Fruit fly (Drosophila melanogaster) whole organism, pupa: ENCODE measurements around the gene NimB4.
A peak's percentile ranks its signal among the peaks of the same experiment; 100 is the strongest.

Experiments used
- CG10348 ChIP-seq: fragments of 200-800 bp; sonication (Bioruptor generic); IDR thresholded peaks from 2 replicates; pipeline ENCODE4 v1.3.6; 2022; ENCODE audit warnings: missing biosample characterization, missing genetic modification characterization
- CG12605 ChIP-seq: fragments of 200-800 bp; sonication (Bioruptor generic); IDR thresholded peaks from 2 replicates; pipeline ENCODE4 v1.3.6; 2022; ENCODE audit warnings: missing biosample characterization, missing genetic modification characterization
- CG13204 ChIP-seq: fragments of 200-800 bp; sonication (Bioruptor generic); optimal IDR thresholded peaks from 2 replicates; lab custom pipeline; 2018; ENCODE audit warnings: missing biosample characterization, mild to moderate bottlenecking, missing genetic modification characterization, moderate library complexity
- CG14655 ChIP-seq: fragments of 200-800 bp; sonication (Bioruptor generic); optimal IDR thresholded peaks from 3 replicates; lab custom pipeline; 2017; ENCODE audit warnings: mild to moderate bottlenecking, missing biosample characterization, missing genetic modification reagents, missing genetic modification characterization
- CG15710 ChIP-seq: fragments of 200-800 bp; sonication (Bioruptor generic); optimal IDR thresholded peaks from 2 replicates; lab custom pipeline; 2018; ENCODE audit warnings: missing biosample characterization, mild to moderate bottlenecking, missing genetic modification characterization, moderate library complexity
- CG17806 ChIP-seq: fragments of 200-800 bp; sonication (Bioruptor generic); optimal IDR thresholded peaks from 2 replicates; lab custom pipeline; 2018; ENCODE audit warnings: missing biosample characterization, mild to moderate bottlenecking, missing genetic modification characterization, moderate library complexity
- CG32121 ChIP-seq: fragments of 200-800 bp; sonication (Bioruptor generic); IDR thresholded peaks from 2 replicates; pipeline ENCODE4 v1.3.6; 2022; ENCODE audit warnings: missing biosample characterization, missing genetic modification characterization
- CG34367 ChIP-seq: fragments of 200-800 bp; sonication (Bioruptor generic); optimal IDR thresholded peaks from 2 replicates; lab custom pipeline; 2018; ENCODE audit warnings: missing biosample characterization, mild to moderate bottlenecking, missing genetic modification characterization
- CG4496 ChIP-seq: fragments of 200-800 bp; sonication (Bioruptor generic); IDR thresholded peaks from 3 replicates; pipeline ENCODE4 v1.3.6; 2022; ENCODE audit warnings: missing biosample characterization, missing genetic modification characterization
- CG8159 ChIP-seq: fragments of 200-800 bp; sonication (Bioruptor generic); optimal IDR thresholded peaks from 3 replicates; lab custom pipeline; 2018; ENCODE audit warnings: missing biosample characterization, mild to moderate bottlenecking, missing genetic modification characterization, moderate library complexity
- CG8301 ChIP-seq: fragments of 200-800 bp; sonication (Bioruptor generic); optimal IDR thresholded peaks from 2 replicates; lab custom pipeline; 2018; ENCODE audit warnings: missing biosample characterization, mild to moderate bottlenecking, missing genetic modification characterization
- CG9948 ChIP-seq: fragments of 200-800 bp; sonication (Bioruptor generic); optimal IDR thresholded peaks from 2 replicates; lab custom pipeline; 2018; ENCODE audit warnings: missing biosample characterization, mild to moderate bottlenecking, missing genetic modification characterization, moderate library complexity
- D1 ChIP-seq: fragments of 200-800 bp; sonication (Bioruptor generic); optimal IDR thresholded peaks from 2 replicates; lab custom pipeline; 2018; ENCODE audit warnings: missing biosample characterization, mild to moderate bottlenecking, missing genetic modification characterization, moderate library complexity
- EcR ChIP-seq: fragments of 200-800 bp; sonication (Bioruptor generic); optimal IDR thresholded peaks from 3 replicates; lab custom pipeline; 2019; ENCODE audit warnings: missing biosample characterization, missing genetic modification characterization, mild to moderate bottlenecking, moderate library complexity, missing genetic modification reagents
- Ets98B ChIP-seq: fragments of 200-800 bp; sonication (Bioruptor generic); IDR thresholded peaks from 2 replicates; pipeline ENCODE4 v1.3.6; 2022; ENCODE audit warnings: missing biosample characterization, missing genetic modification characterization
- Pif1A ChIP-seq: fragments of 200-800 bp; sonication (Bioruptor generic); optimal IDR thresholded peaks from 3 replicates; lab custom pipeline; 2016; ENCODE audit warnings: missing biosample characterization, missing genetic modification characterization
- Pif1B ChIP-seq: fragments of 200-800 bp; sonication (Bioruptor generic); optimal IDR thresholded peaks from 3 replicates; lab custom pipeline; 2016; ENCODE audit warnings: missing biosample characterization, missing genetic modification characterization
- Snoo ChIP-seq: fragments of 200-800 bp; sonication (Bioruptor generic); optimal IDR thresholded peaks from 3 replicates; lab custom pipeline; 2017; ENCODE audit warnings: missing biosample characterization, mild to moderate bottlenecking, missing genetic modification characterization, inconsistent platforms
- fd96Ca ChIP-seq: fragments of 200-800 bp; sonication (Bioruptor generic); IDR thresholded peaks from 3 replicates; pipeline ENCODE4 v1.3.6; 2022; ENCODE audit warnings: missing biosample characterization, missing genetic modification characterization
- gl ChIP-seq: fragments of 200-800 bp; sonication (Bioruptor generic); optimal IDR thresholded peaks from 2 replicates; lab custom pipeline; 2018; ENCODE audit warnings: missing biosample characterization, mild to moderate bottlenecking, missing genetic modification characterization
- rn ChIP-seq: fragments of 200-800 bp; sonication (Bioruptor generic); IDR thresholded peaks from 2 replicates; pipeline ENCODE4 v1.3.6; 2022; ENCODE audit warnings: missing biosample characterization, missing genetic modification characterization

NimB4 gene

dm6 chr2L:13969876-13970275, at the start of gene NimB4, which contains the start of gene NimB5:
Gene NimB4 (minus strand): TSS chr2L:13969976.
Gene NimB5 (plus strand): TSS chr2L:13970177.
- TF ChIP-seq CG13204 (GFP tag; lab: Kevin White, UChicago) (no peak), fd96Ca (GFP tag; lab: Robert Waterston, UW) (no peak), CG8159 (tag; lab: Kevin White, UChicago) (no peak), CG12605 (GFP tag; lab: Robert Waterston, UW) (no peak), gl (tag; lab: Kevin White, UChicago) (no peak), CG17806 (tag; lab: Kevin White, UChicago) (no peak), CG9948 (tag; lab: Kevin White, UChicago) (no peak), CG4496 (GFP tag; lab: Robert Waterston, UW) (no peak), D1 (tag; lab: Kevin White, UChicago) (no peak), Pif1A (GFP tag; lab: Kevin White, UChicago) (no peak)

DNA sequence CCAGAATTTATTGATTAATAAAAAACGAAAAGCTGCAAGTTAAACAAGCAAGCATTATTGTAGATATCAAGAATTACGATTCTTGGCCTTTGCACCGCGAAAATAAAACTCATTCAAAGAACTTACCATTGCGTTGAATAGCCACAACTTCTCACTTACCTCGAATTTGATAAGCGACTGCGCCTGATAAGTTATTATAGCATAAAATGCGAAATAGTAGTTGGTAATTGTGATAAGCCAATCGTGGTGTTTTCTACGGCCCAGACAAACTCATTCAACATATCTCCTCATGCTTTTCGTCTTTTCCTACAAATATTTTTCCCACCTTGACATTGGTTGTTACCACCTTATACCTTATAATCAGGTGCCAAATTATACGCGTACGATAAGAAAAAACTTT, 45.3 kb upstream of the NimB4 start:
- no peak for TF ChIP-seq CG8301 (tag; lab: Kevin White, UChicago)
- no peak for TF ChIP-seq Ets98B (GFP tag; lab: Robert Waterston, UW)

- TF ChIP-seq CG9948 (tag; lab: Kevin White, UChicago) (no peak), CG34367 (tag; lab: Kevin White, UChicago) (no peak), rn (GFP tag; lab: Robert Waterston, UW) (no peak), CG15710 (tag; lab: Kevin White, UChicago) (no peak), CG4496 (GFP tag; lab: Robert Waterston, UW) (no peak), fd96Ca (GFP tag; lab: Robert Waterston, UW) (no peak), D1 (tag; lab: Kevin White, UChicago) (no peak), CG8159 (tag; lab: Kevin White, UChicago) (no peak), gl (tag; lab: Kevin White, UChicago) (no peak), CG32121 (GFP tag; lab: Robert Waterston, UW) (no peak), Pif1A (GFP tag; lab: Kevin White, UChicago) (no peak), CG14655 (GFP tag; lab: Kevin White, UChicago) (no peak), EcR (GFP tag; lab: Kevin White, UChicago) (no peak), Pif1B (GFP tag; lab: Kevin White, UChicago) (no peak), CG12605 (GFP tag; lab: Robert Waterston, UW) (no peak), Ets98B (GFP tag; lab: Robert Waterston, UW) (no peak), CG10348 (GFP tag; lab: Robert Waterston, UW) (no peak)
These were observed 43.7 kb upstream of the NimB4 start for dm6 chr2L:14013478-14013877.

- TF ChIP-seq CG14655 (GFP tag; lab: Kevin White, UChicago) (no peak), CG10348 (GFP tag; lab: Robert Waterston, UW) (no peak), CG34367 (tag; lab: Kevin White, UChicago) (no peak), CG8159 (tag; lab: Kevin White, UChicago) (no peak), CG32121 (GFP tag; lab: Robert Waterston, UW) (no peak), EcR (GFP tag; lab: Kevin White, UChicago) (no peak), CG15710 (tag; lab: Kevin White, UChicago) (no peak), CG12605 (GFP tag; lab: Robert Waterston, UW) (no peak), CG9948 (tag; lab: Kevin White, UChicago) (no peak)
These were observed 42.7 kb upstream of the NimB4 start, which contains the start of gene bgm for dm6 chr2L:14012304-14013054. Gene bgm (plus strand): TSS chr2L:14013004.

dm6 chr2L:14011591-14012303, 42.0 kb upstream of the NimB4 start:
- peak; percentile 12 for TF ChIP-seq Snoo (tag; lab: Kevin White, UChicago)
- peak; percentile 7 for TF ChIP-seq CG8159 (tag; lab: Kevin White, UChicago)
- TF ChIP-seq Ets98B (GFP tag; lab: Robert Waterston, UW), result peak; percentile 51; the same call in 1 of the 2 replicates
- TF ChIP-seq CG12605 (GFP tag; lab: Robert Waterston, UW), result 0 out of 2 replicates have a peak, but pooled peaks have one; percentile 27
- TF ChIP-seq CG14655 (GFP tag; lab: Kevin White, UChicago), result peak; percentile 15
- TF ChIP-seq Pif1A (GFP tag; lab: Kevin White, UChicago), result peak; percentile 9
- TF ChIP-seq gl (tag; lab: Kevin White, UChicago), result no peak
- no peak for TF ChIP-seq rn (GFP tag; lab: Robert Waterston, UW)

DNA sequence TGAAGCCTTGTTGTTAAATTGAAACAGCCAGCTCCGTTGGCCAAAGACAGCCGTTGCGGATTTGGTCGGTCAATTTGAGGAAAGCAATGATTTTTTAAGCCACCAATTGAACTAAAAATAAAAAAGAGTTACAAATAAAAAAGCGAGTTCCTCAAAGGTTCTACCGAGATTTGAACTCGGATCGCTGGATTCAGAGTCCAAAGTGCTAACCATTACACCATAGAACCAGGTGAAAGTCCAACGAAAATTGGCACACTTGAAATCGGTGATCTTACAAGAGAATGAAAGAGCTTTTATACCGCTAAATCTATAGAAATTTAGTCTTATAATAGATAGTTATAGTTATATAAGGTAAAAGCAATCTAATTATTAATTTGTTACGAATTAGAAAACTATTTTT, 40.6 kb upstream of the NimB4 start:
- TF ChIP-seq Pif1A (GFP tag; lab: Kevin White, UChicago) (no peak), CG4496 (GFP tag; lab: Robert Waterston, UW) (no peak), fd96Ca (GFP tag; lab: Robert Waterston, UW) (no peak), Ets98B (GFP tag; lab: Robert Waterston, UW) (no peak), rn (GFP tag; lab: Robert Waterston, UW) (no peak), CG14655 (GFP tag; lab: Kevin White, UChicago) (no peak), Snoo (tag; lab: Kevin White, UChicago) (no peak), CG34367 (tag; lab: Kevin White, UChicago) (no peak), CG32121 (GFP tag; lab: Robert Waterston, UW) (no peak), CG12605 (GFP tag; lab: Robert Waterston, UW) (no peak), EcR (GFP tag; lab: Kevin White, UChicago) (no peak), gl (tag; lab: Kevin White, UChicago) (no peak), Pif1B (GFP tag; lab: Kevin White, UChicago) (no peak)
